Worm (Caenorhabditis elegans): ENCODE data around the gene Y47D7A.19.

- TF ChIP-seq unc-62 (GFP tag; optimal IDR thresholded peaks at IDR 0.05) (no peak), fos-1 (tag; optimal IDR thresholded peaks at IDR 0.05) (no peak), ama-1 (optimal IDR thresholded peaks at IDR 0.05) (no peak), nhr-129 (tag; optimal IDR thresholded peaks at IDR 0.05) (no peak), elt-1 (tag; optimal IDR thresholded peaks at IDR 0.05) (no peak), gmeb-1 (tag; optimal IDR thresholded peaks at IDR 0.05) (no peak)
Measured at ce11 chrV:4429576-4429975, 5.4 kb downstream of the Y47D7A.19 start, which contains the start of gene Y47D7A.12.

Data from whole organism, L2 larva.